Worm (Caenorhabditis elegans) whole organism, L3 larva: Measurements from ENCODE around the gene F53F1.2.

Experiments used
- R02D3.7 ChIP-seq: fragments of 150-350 bp; optimal IDR thresholded peaks from 2 replicates; lab custom pipeline; 2014; ENCODE audit warnings: missing biosample characterization, missing genetic modification characterization
- ZK546.5 ChIP-seq: sonication (generic microtip); optimal IDR thresholded peaks from 2 replicates; lab custom pipeline; 2017; ENCODE audit warnings: missing biosample characterization, missing genetic modification characterization
- aly-2 ChIP-seq: fragments of 150-350 bp; optimal IDR thresholded peaks from 2 replicates; lab custom pipeline; 2014; ENCODE audit warnings: missing biosample characterization, missing genetic modification characterization
- ama-1 ChIP-seq: fragments of 150-350 bp; optimal IDR thresholded peaks from 2 replicates; lab custom pipeline; 2018
- ceh-16 ChIP-seq: sonication (generic microtip); optimal IDR thresholded peaks from 2 replicates; lab custom pipeline; 2017; ENCODE audit warnings: missing biosample characterization, missing genetic modification characterization
- ceh-28 ChIP-seq: fragments of 150-350 bp; optimal IDR thresholded peaks from 2 replicates; lab custom pipeline; 2014; ENCODE audit warnings: missing biosample characterization, missing genetic modification reagents, missing genetic modification characterization
- ceh-82 ChIP-seq: fragments of 150-350 bp; optimal IDR thresholded peaks from 2 replicates; lab custom pipeline; 2014; ENCODE audit warnings: missing biosample characterization, missing genetic modification characterization
- daf-12 ChIP-seq: fragments of 150-350 bp; optimal IDR thresholded peaks from 2 replicates; lab custom pipeline; 2014; ENCODE audit warnings: missing biosample characterization, missing genetic modification reagents, missing genetic modification characterization
- egl-27 ChIP-seq: sonication (generic microtip); optimal IDR thresholded peaks from 4 replicates; lab custom pipeline; 2017; ENCODE audit warnings: missing biosample characterization, missing genetic modification reagents, missing genetic modification characterization
- elt-1 ChIP-seq: fragments of 150-350 bp; optimal IDR thresholded peaks from 2 replicates; lab custom pipeline; 2014; ENCODE audit warnings: missing biosample characterization, missing genetic modification characterization
- elt-2 ChIP-seq: sonication (generic microtip); optimal IDR thresholded peaks from 2 replicates; lab custom pipeline; 2016; ENCODE audit warnings: missing genetic modification reagents, mild to moderate bottlenecking, missing genetic modification characterization, missing compliant biosample characterization
- elt-3 ChIP-seq, 3 experiments: fragments of 150-350 bp in 1 of 3; sonication (generic microtip) in 2 of 3; optimal IDR thresholded peaks; 2 replicates in 2 of 3; 4 replicates in 1 of 3; lab custom pipeline; 2014 to 2017; ENCODE audit warnings: missing biosample characterization in 3 of 3, missing genetic modification characterization in 3 of 3
- eor-1 ChIP-seq, 2 experiments: fragments of 150-350 bp; optimal IDR thresholded peaks; 2 replicates each; lab custom pipeline; 2014 to 2018; ENCODE audit warnings: missing biosample characterization in 2 of 2, missing genetic modification characterization in 2 of 2
- fkh-10 ChIP-seq: sonication (generic microtip); optimal IDR thresholded peaks from 2 replicates; lab custom pipeline; 2017; ENCODE audit warnings: missing biosample characterization, missing genetic modification reagents, missing genetic modification characterization
- fkh-2 ChIP-seq: fragments of 150-350 bp; optimal IDR thresholded peaks from 2 replicates; lab custom pipeline; 2014; ENCODE audit warnings: missing biosample characterization, missing genetic modification reagents, missing genetic modification characterization
- hmg-11 ChIP-seq: sonication (generic microtip); optimal IDR thresholded peaks from 2 replicates; lab custom pipeline; 2016; ENCODE audit warnings: missing genetic modification characterization, missing compliant biosample characterization
- jun-1 ChIP-seq: fragments of 150-350 bp; optimal IDR thresholded peaks from 2 replicates; lab custom pipeline; 2014; ENCODE audit warnings: missing biosample characterization, missing genetic modification reagents, missing genetic modification characterization
- lin-15B ChIP-seq: fragments of 150-350 bp; optimal IDR thresholded peaks from 2 replicates; lab custom pipeline; 2014; ENCODE audit warnings: missing biosample characterization, missing genetic modification characterization
- lin-39 ChIP-seq: fragments of 150-350 bp; optimal IDR thresholded peaks from 2 replicates; lab custom pipeline; 2018; ENCODE audit warnings: missing biosample characterization, missing genetic modification reagents, missing genetic modification characterization
- lsy-12 ChIP-seq: sonication (generic microtip); optimal IDR thresholded peaks from 2 replicates; lab custom pipeline; 2016; ENCODE audit warnings: mild to moderate bottlenecking, missing genetic modification characterization, missing compliant biosample characterization
- mdl-1 ChIP-seq: fragments of 150-350 bp; optimal IDR thresholded peaks from 2 replicates; lab custom pipeline; 2014; ENCODE audit warnings: missing biosample characterization, missing genetic modification characterization
- mml-1 ChIP-seq: fragments of 150-350 bp; sonication (generic microtip); optimal IDR thresholded peaks from 3 replicates; lab custom pipeline; 2014; ENCODE audit warnings: missing biosample characterization, missing genetic modification characterization
- nfya-1 ChIP-seq: sonication (generic microtip); optimal IDR thresholded peaks from 2 replicates; lab custom pipeline; 2017; ENCODE audit warnings: missing genetic modification characterization, mild to moderate bottlenecking, missing compliant biosample characterization, antibody characterized with exemption, moderate library complexity; ENCODE audit not compliant: insufficient read depth
- nhr-12 ChIP-seq: fragments of 150-350 bp; optimal IDR thresholded peaks from 2 replicates; lab custom pipeline; 2014; ENCODE audit warnings: missing biosample characterization, missing genetic modification characterization
- nhr-23 ChIP-seq: fragments of 150-350 bp; optimal IDR thresholded peaks from 2 replicates; lab custom pipeline; 2014; ENCODE audit warnings: missing biosample characterization, missing genetic modification reagents, missing genetic modification characterization
- nhr-237 ChIP-seq: fragments of 150-350 bp; optimal IDR thresholded peaks from 2 replicates; lab custom pipeline; 2014; ENCODE audit warnings: missing biosample characterization, missing genetic modification characterization
- nhr-25 ChIP-seq: sonication (generic microtip); optimal IDR thresholded peaks from 2 replicates; lab custom pipeline; 2017; ENCODE audit warnings: missing biosample characterization, missing genetic modification characterization
- nhr-28 ChIP-seq: fragments of 150-350 bp; optimal IDR thresholded peaks from 2 replicates; lab custom pipeline; 2014; ENCODE audit warnings: missing biosample characterization, missing genetic modification characterization
- nhr-43 ChIP-seq: sonication (generic microtip); optimal IDR thresholded peaks from 2 replicates; lab custom pipeline; 2016; ENCODE audit warnings: mild to moderate bottlenecking, missing genetic modification characterization, missing compliant biosample characterization; ENCODE audit not compliant: poor library complexity, severe bottlenecking
- nhr-67 ChIP-seq: fragments of 150-350 bp; optimal IDR thresholded peaks from 2 replicates; lab custom pipeline; 2014; ENCODE audit warnings: missing biosample characterization, missing genetic modification characterization
- nhr-76 ChIP-seq: fragments of 150-350 bp; sonication (generic microtip); optimal IDR thresholded peaks from 5 replicates; lab custom pipeline; 2014; ENCODE audit warnings: missing biosample characterization, missing genetic modification characterization
- nhr-77 ChIP-seq: fragments of 150-350 bp; optimal IDR thresholded peaks from 2 replicates; lab custom pipeline; 2014; ENCODE audit warnings: missing biosample characterization, missing genetic modification characterization
- pha-4 ChIP-seq: fragments of 150-350 bp; optimal IDR thresholded peaks from 2 replicates; lab custom pipeline; 2014; ENCODE audit warnings: missing biosample characterization, missing genetic modification reagents, missing genetic modification characterization
- pqm-1 ChIP-seq: fragments of 150-350 bp; optimal IDR thresholded peaks from 2 replicates; lab custom pipeline; 2017; ENCODE audit warnings: missing biosample characterization, missing genetic modification characterization, inconsistent platforms
- sea-2 ChIP-seq: fragments of 150-350 bp; sonication (generic microtip); optimal IDR thresholded peaks from 4 replicates; lab custom pipeline; 2014; ENCODE audit warnings: missing biosample characterization, missing genetic modification reagents, missing genetic modification characterization
- skn-1 ChIP-seq: fragments of 150-350 bp; optimal IDR thresholded peaks from 2 replicates; lab custom pipeline; 2014; ENCODE audit warnings: missing biosample characterization, missing genetic modification characterization
- tbx-2 ChIP-seq: sonication (generic microtip); optimal IDR thresholded peaks from 2 replicates; lab custom pipeline; 2016; ENCODE audit warnings: mild to moderate bottlenecking, missing genetic modification characterization, missing compliant biosample characterization
- unc-39 ChIP-seq: sonication (generic microtip); optimal IDR thresholded peaks from 4 replicates; lab custom pipeline; 2017; ENCODE audit warnings: missing biosample characterization, missing genetic modification characterization
- zag-1 ChIP-seq: fragments of 150-350 bp; optimal IDR thresholded peaks from 2 replicates; lab custom pipeline; 2014; ENCODE audit warnings: missing biosample characterization, missing genetic modification characterization
- ztf-4 ChIP-seq: fragments of 150-350 bp; optimal IDR thresholded peaks from 2 replicates; lab custom pipeline; 2014; ENCODE audit warnings: missing biosample characterization, missing genetic modification characterization

The F53F1.2 gene

DNA sequence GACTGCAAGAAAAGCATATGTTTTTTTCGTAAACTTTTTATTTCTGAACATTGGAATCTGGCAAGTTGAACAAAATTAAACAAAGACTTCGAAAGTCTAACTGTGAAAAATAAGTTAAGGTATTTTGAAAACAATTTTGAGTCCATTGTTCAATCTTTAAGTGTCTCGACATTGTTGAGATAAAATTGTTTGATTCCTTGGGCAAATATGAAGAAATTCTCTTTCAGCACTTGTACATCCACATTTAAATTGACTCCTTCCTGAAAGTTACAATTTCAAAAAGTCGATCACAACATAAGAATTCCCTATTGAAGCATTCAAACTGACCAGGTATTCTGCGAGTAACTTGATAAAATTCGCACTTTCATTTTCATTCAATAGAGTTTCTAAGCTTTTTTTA is 9.5 kb downstream of the F53F1.2 start:
- TF ChIP-seq nhr-43 (tag; lab: Kevin White, UChicago) (peak; percentile 46), nhr-76 (tag; lab: Kevin White, UChicago) (no peak), nhr-12 (no peak), jun-1 (tag; lab: Kevin White, UChicago) (no peak), pha-4 (tag; lab: Kevin White, UChicago) (no peak), R02D3.7 (tag; lab: Kevin White, UChicago) (no peak), nhr-77 (peak; percentile 79), ceh-82 (tag; lab: Kevin White, UChicago) (peak; percentile 39), nhr-25 (peak; percentile 4), daf-12 (tag; lab: Kevin White, UChicago) (no peak), sea-2 (no peak)
- TF ChIP-seq, all 47 proteins: peak for 4

DNA sequence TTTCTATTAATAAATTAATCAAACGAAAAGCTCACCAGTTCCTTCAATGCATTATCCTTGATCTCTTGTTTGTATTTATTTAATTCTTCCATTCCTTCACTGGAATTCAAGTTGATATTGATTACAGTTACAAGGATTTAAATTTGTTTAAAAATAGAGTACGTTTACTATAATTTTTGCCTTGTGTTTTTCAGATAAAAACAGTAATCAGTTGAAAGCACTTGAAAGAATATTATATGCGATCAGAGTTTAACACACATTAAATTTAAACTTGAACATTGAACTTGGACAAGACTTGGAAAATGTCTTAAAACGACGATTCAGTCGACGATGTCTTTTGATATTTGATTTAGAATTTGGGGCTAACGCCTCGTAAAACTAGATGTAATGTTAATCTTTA is 10.9 kb downstream of the F53F1.2 start, which contains the start of gene F53F1.6:
TSS of gene F53F1.6 (minus strand) at position 101 of the 400 bp plus-strand sequence.
- no peak for TF ChIP-seq elt-3 (tag; optimal IDR thresholded peaks at IDR 0.05; lab: Kevin White, UChicago)
- TF ChIP-seq ztf-4 (tag; lab: Kevin White, UChicago): no peak
- no peak for TF ChIP-seq nfya-1 (tag; lab: Kevin White, UChicago)
- TF ChIP-seq jun-1 (tag; lab: Kevin White, UChicago): no peak
- TF ChIP-seq sea-2: no peak
- TF ChIP-seq zag-1 (tag; lab: Kevin White, UChicago): no peak
- TF ChIP-seq skn-1 (tag; lab: Kevin White, UChicago): no peak
- no peak for TF ChIP-seq tbx-2 (tag; lab: Kevin White, UChicago)
- no peak for TF ChIP-seq nhr-12
- TF ChIP-seq pha-4 (tag; lab: Kevin White, UChicago): no peak
- no peak for TF ChIP-seq nhr-77
- no peak for TF ChIP-seq ZK546.5 (tag; lab: Kevin White, UChicago)
- TF ChIP-seq nhr-25: no peak
- TF ChIP-seq aly-2 (tag; lab: Kevin White, UChicago): no peak
- no peak for TF ChIP-seq nhr-43 (tag; lab: Kevin White, UChicago)
- no peak for TF ChIP-seq fkh-10
- TF ChIP-seq mdl-1 (tag; lab: Kevin White, UChicago): no peak
- TF ChIP-seq elt-1 (tag; lab: Kevin White, UChicago): no peak

DNA sequence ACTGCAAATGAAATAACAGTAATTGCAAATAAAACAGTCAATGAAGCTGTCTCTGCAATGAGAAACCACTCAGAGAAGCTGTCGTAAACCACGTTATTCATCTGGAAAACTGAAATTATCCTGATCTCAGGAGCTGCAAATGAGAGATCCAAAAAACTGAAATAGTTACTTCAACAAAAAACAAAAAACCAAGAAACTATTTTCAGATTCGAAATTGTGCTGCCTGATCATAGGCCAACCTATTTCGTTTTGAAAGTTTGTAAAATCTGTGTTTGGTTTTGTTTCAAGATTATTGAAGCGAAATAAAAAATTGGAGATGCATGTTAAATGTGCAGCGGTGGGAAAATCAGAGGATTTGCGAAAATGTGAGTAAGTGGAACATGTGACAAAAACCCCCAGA is 14.0 kb downstream of the F53F1.2 start, which contains the start of gene srv-8:
TSS of gene srv-8 (minus strand) at position 101 of the 400 bp plus-strand sequence.
- no peak for TF ChIP-seq nhr-237 (tag; lab: Kevin White, UChicago)
- TF ChIP-seq mml-1 (tag; lab: Kevin White, UChicago): no peak
- no peak for TF ChIP-seq nhr-77
- TF ChIP-seq daf-12 (tag; lab: Kevin White, UChicago): no peak
- no peak for TF ChIP-seq fkh-2 (tag; lab: Kevin White, UChicago)
- no peak for TF ChIP-seq ceh-16 (tag; lab: Kevin White, UChicago)
- TF ChIP-seq ceh-28 (tag; lab: Kevin White, UChicago): no peak
- no peak for TF ChIP-seq hmg-11 (tag; lab: Kevin White, UChicago)
- no peak for TF ChIP-seq elt-2 (tag; lab: Kevin White, UChicago)

DNA sequence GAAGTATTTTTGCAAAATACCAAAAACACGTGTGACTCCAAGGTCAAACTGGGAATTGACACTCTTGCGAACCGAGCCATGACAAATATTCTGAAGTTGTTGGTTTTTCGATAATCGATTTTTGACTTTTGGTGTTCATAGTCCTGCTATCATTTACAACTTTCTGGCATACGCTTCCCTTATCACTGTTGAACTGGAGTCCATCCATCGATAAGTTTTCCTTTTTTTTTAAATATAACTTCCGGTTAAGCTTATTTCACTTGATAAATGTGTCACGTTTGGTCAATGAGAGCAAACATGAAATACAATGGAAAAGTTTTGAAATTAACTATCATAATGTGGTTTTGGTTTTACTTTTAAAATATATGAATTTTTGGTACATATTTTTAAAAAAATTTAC is 15.1 kb downstream of the F53F1.2 start:
- TF ChIP-seq lin-39: no peak
- TF ChIP-seq nfya-1 (tag; lab: Kevin White, UChicago): no peak
- peak; percentile 96 for TF ChIP-seq pqm-1 (tag; lab: Kevin White, UChicago)
- TF ChIP-seq nhr-237 (tag; lab: Kevin White, UChicago): no peak
- peak; percentile 18 for TF ChIP-seq jun-1 (tag; lab: Kevin White, UChicago)
- TF ChIP-seq nhr-25: no peak
- no peak for TF ChIP-seq eor-1 (tag; optimal IDR thresholded peaks at IDR 0.05; lab: Kevin White, UChicago)
- TF ChIP-seq elt-2 (tag; lab: Kevin White, UChicago): peak; percentile 91
- no peak for TF ChIP-seq ceh-82 (tag; lab: Kevin White, UChicago)
- no peak for TF ChIP-seq ama-1
- TF ChIP-seq, all 47 proteins: peak for 3

DNA sequence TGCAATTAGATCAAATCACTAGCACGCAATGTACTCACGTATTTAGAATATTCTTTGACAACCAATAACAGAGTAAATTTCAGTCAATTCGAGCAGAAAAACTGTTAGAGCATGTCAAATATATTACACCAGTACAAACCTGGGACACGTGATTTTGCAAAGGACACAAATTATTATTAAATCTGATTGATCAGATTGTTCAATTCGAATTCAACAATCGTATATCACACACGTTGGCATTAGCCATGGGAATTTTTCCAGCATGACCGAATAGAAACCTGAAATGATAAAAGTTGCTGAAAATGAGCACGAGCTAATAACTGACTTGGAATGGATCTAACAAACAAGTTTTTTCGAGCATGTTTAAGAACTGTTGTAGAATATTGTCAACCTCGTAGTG is 16.4 kb downstream of the F53F1.2 start, which contains the start of gene srv-9:
TSS of gene srv-9 (minus strand) at position 101 of the 400 bp plus-strand sequence.
- no peak for TF ChIP-seq elt-2 (tag; lab: Kevin White, UChicago)
- TF ChIP-seq nhr-67 (tag; lab: Kevin White, UChicago): no peak
- TF ChIP-seq hmg-11 (tag; lab: Kevin White, UChicago): no peak
- TF ChIP-seq lin-15B (tag; lab: Kevin White, UChicago): no peak
- TF ChIP-seq nhr-237 (tag; lab: Kevin White, UChicago): no peak
- TF ChIP-seq R02D3.7 (tag; lab: Kevin White, UChicago): no peak
- TF ChIP-seq pqm-1 (tag; lab: Kevin White, UChicago): no peak
- no peak for TF ChIP-seq nhr-76 (tag; lab: Kevin White, UChicago)
- no peak for TF ChIP-seq ceh-16 (tag; lab: Kevin White, UChicago)
- TF ChIP-seq unc-39: no peak
- no peak for TF ChIP-seq nfya-1 (tag; lab: Kevin White, UChicago)
- no peak for TF ChIP-seq egl-27 (tag; lab: Kevin White, UChicago)
- no peak for TF ChIP-seq lin-39
- TF ChIP-seq nhr-23 (tag; lab: Kevin White, UChicago): no peak
- no peak for TF ChIP-seq lsy-12 (tag; lab: Kevin White, UChicago)
- no peak for TF ChIP-seq skn-1 (tag; lab: Kevin White, UChicago)
- no peak for TF ChIP-seq aly-2 (tag; lab: Kevin White, UChicago)
- no peak for TF ChIP-seq fkh-2 (tag; lab: Kevin White, UChicago)
- no peak for TF ChIP-seq nhr-28 (tag; lab: Kevin White, UChicago)
